Fruit fly (Drosophila melanogaster) whole organism, prepupa: Measurements from ENCODE around the gene Tssk.
A peak's percentile ranks its signal among the peaks of the same experiment; 100 is the strongest.

ENCODE experiments used
- CG10631 ChIP-seq: fragments of 200-800 bp; sonication (Bioruptor generic); optimal IDR thresholded peaks from 2 replicates; lab custom pipeline; 2016; ENCODE audit warnings: missing biosample characterization, missing genetic modification characterization
- CG10669 ChIP-seq: fragments of 200-800 bp; sonication (Bioruptor generic); optimal IDR thresholded peaks from 3 replicates; lab custom pipeline; 2018; ENCODE audit warnings: missing biosample characterization, mild to moderate bottlenecking, missing genetic modification characterization, moderate library complexity
- CG11294 ChIP-seq: fragments of 200-800 bp; sonication (Bioruptor generic); IDR thresholded peaks from 2 replicates; pipeline ENCODE4 v1.3.6; 2022; ENCODE audit warnings: missing biosample characterization, missing genetic modification characterization
- CG11762 ChIP-seq: fragments of 200-800 bp; sonication (Bioruptor generic); optimal IDR thresholded peaks from 3 replicates; lab custom pipeline; 2016; ENCODE audit warnings: missing biosample characterization, missing genetic modification characterization; ENCODE audit not compliant: insufficient read depth
- CG15336 ChIP-seq: fragments of 200-800 bp; sonication (Bioruptor generic); IDR thresholded peaks from 2 replicates; pipeline ENCODE4 v1.3.6; 2022; ENCODE audit warnings: missing biosample characterization, missing genetic modification characterization
- CG1621 ChIP-seq: fragments of 200-800 bp; sonication (Bioruptor generic); optimal IDR thresholded peaks from 3 replicates; lab custom pipeline; 2018; ENCODE audit warnings: missing biosample characterization, mild to moderate bottlenecking, missing genetic modification characterization
- CG16779 ChIP-seq: fragments of 200-800 bp; sonication (Bioruptor generic); optimal IDR thresholded peaks from 3 replicates; lab custom pipeline; 2017; ENCODE audit warnings: missing biosample characterization, mild to moderate bottlenecking, missing genetic modification characterization
- CG3032 ChIP-seq: fragments of 200-800 bp; optimal IDR thresholded peaks from 2 replicates; lab custom pipeline; 2019; ENCODE audit warnings: missing biosample characterization, mild to moderate bottlenecking, missing genetic modification characterization, moderate library complexity
- CG31627 ChIP-seq: fragments of 200-800 bp; sonication (Bioruptor generic); optimal IDR thresholded peaks from 3 replicates; lab custom pipeline; 2016; ENCODE audit warnings: missing biosample characterization, missing genetic modification characterization
- CG32006 ChIP-seq: fragments of 200-800 bp; sonication (Bioruptor generic); optimal IDR thresholded peaks from 3 replicates; lab custom pipeline; 2017; ENCODE audit warnings: missing biosample characterization, mild to moderate bottlenecking, missing genetic modification characterization
- CG34406 ChIP-seq: fragments of 200-800 bp; sonication (Bioruptor generic); optimal IDR thresholded peaks from 3 replicates; lab custom pipeline; 2016; ENCODE audit warnings: missing biosample characterization, missing genetic modification characterization
- CG3919 ChIP-seq: fragments of 200-800 bp; sonication (Bioruptor generic); optimal IDR thresholded peaks from 3 replicates; lab custom pipeline; 2016; ENCODE audit warnings: missing biosample characterization, missing genetic modification characterization
- CG4318 ChIP-seq: fragments of 200-800 bp; sonication (Bioruptor generic); optimal IDR thresholded peaks from 3 replicates; lab custom pipeline; 2017; ENCODE audit warnings: missing biosample characterization, mild to moderate bottlenecking, missing genetic modification characterization
- CG6276 ChIP-seq: fragments of 200-800 bp; sonication (Bioruptor generic); optimal IDR thresholded peaks from 2 replicates; lab custom pipeline; 2017; ENCODE audit warnings: missing biosample characterization, mild to moderate bottlenecking, missing genetic modification characterization
- CG6792 ChIP-seq: fragments of 200-800 bp; sonication (Bioruptor generic); optimal IDR thresholded peaks from 3 replicates; lab custom pipeline; 2016; ENCODE audit warnings: missing biosample characterization, missing genetic modification characterization
- CG6808 ChIP-seq: fragments of 200-800 bp; sonication (Bioruptor generic); optimal IDR thresholded peaks from 3 replicates; lab custom pipeline; 2017; ENCODE audit warnings: missing biosample characterization, missing genetic modification characterization, mild to moderate bottlenecking, moderate library complexity, missing genetic modification reagents
- CG6854 ChIP-seq: fragments of 200-800 bp; sonication (Bioruptor generic); optimal IDR thresholded peaks from 2 replicates; lab custom pipeline; 2017; ENCODE audit warnings: missing biosample characterization, mild to moderate bottlenecking, missing genetic modification characterization
- CG7368 ChIP-seq: fragments of 200-800 bp; sonication (Bioruptor generic); optimal IDR thresholded peaks from 3 replicates; lab custom pipeline; 2016; ENCODE audit warnings: missing biosample characterization, missing genetic modification characterization
- CG8119 ChIP-seq: fragments of 200-800 bp; sonication (Bioruptor generic); IDR thresholded peaks from 3 replicates; pipeline ENCODE4 v1.3.6; 2022; ENCODE audit warnings: missing biosample characterization, missing genetic modification characterization
- CG8632 ChIP-seq: fragments of 200-800 bp; sonication (Bioruptor generic); optimal IDR thresholded peaks from 3 replicates; lab custom pipeline; 2016; ENCODE audit warnings: missing biosample characterization, missing genetic modification characterization
- CG9139 ChIP-seq: fragments of 200-800 bp; sonication (Bioruptor generic); optimal IDR thresholded peaks from 3 replicates; lab custom pipeline; 2017; ENCODE audit warnings: missing biosample characterization, mild to moderate bottlenecking, missing genetic modification characterization
- Eip75B ChIP-seq: fragments of 200-800 bp; sonication (Bioruptor generic); optimal IDR thresholded peaks from 3 replicates; lab custom pipeline; 2016; ENCODE audit warnings: missing biosample characterization, missing genetic modification characterization
- Eip78C ChIP-seq: fragments of 200-800 bp; sonication (Bioruptor generic); peaks from one replicate; lab custom pipeline; 2016; ENCODE audit warnings: missing biosample characterization, missing genetic modification characterization
- Ets21C ChIP-seq: fragments of 200-800 bp; sonication (Bioruptor generic); optimal IDR thresholded peaks from 3 replicates; lab custom pipeline; 2016; ENCODE audit warnings: missing biosample characterization, missing genetic modification characterization
- Ets96B ChIP-seq: fragments of 200-800 bp; optimal IDR thresholded peaks from 2 replicates; lab custom pipeline; 2019; ENCODE audit warnings: missing biosample characterization, mild to moderate bottlenecking, missing genetic modification characterization, moderate library complexity
- Gug ChIP-seq: fragments of 200-800 bp; sonication (Bioruptor generic); IDR thresholded peaks from 2 replicates; pipeline ENCODE4 v1.3.6; 2022; ENCODE audit warnings: missing biosample characterization, missing genetic modification characterization
- Hr38 ChIP-seq: sonication (Bioruptor generic); optimal IDR thresholded peaks from 2 replicates; lab custom pipeline; 2016; ENCODE audit warnings: missing biosample characterization, missing genetic modification characterization
- Hr39 ChIP-seq: fragments of 200-800 bp; sonication (Bioruptor generic); optimal IDR thresholded peaks from 2 replicates; lab custom pipeline; 2016; ENCODE audit warnings: missing biosample characterization, missing genetic modification characterization
- Hr4 ChIP-seq: fragments of 200-800 bp; sonication (Bioruptor generic); optimal IDR thresholded peaks from 3 replicates; lab custom pipeline; 2016; ENCODE audit warnings: missing biosample characterization, missing genetic modification characterization
- Lpt ChIP-seq: fragments of 200-800 bp; sonication (Bioruptor generic); optimal IDR thresholded peaks from 3 replicates; lab custom pipeline; 2016; ENCODE audit warnings: missing biosample characterization, missing genetic modification characterization
- Met ChIP-seq: fragments of 200-800 bp; sonication (Bioruptor generic); optimal IDR thresholded peaks from 3 replicates; lab custom pipeline; 2016; ENCODE audit warnings: missing biosample characterization, missing genetic modification characterization
- OdsH ChIP-seq: fragments of 200-800 bp; sonication (Bioruptor generic); optimal IDR thresholded peaks from 3 replicates; lab custom pipeline; 2016; ENCODE audit warnings: missing biosample characterization, missing genetic modification characterization
- Sox102F ChIP-seq: fragments of 200-800 bp; sonication (Bioruptor generic); optimal IDR thresholded peaks from 2 replicates; lab custom pipeline; 2016; ENCODE audit warnings: missing biosample characterization, mild to moderate bottlenecking, missing genetic modification characterization
- Sox14 ChIP-seq: fragments of 200-800 bp; sonication (Bioruptor generic); optimal IDR thresholded peaks from 3 replicates; lab custom pipeline; 2016; ENCODE audit warnings: missing biosample characterization, missing genetic modification characterization
- Sox15 ChIP-seq: fragments of 200-800 bp; sonication (Bioruptor generic); optimal IDR thresholded peaks from 3 replicates; lab custom pipeline; 2016; ENCODE audit warnings: missing biosample characterization, missing genetic modification characterization
- achi ChIP-seq: fragments of 200-800 bp; sonication (Bioruptor generic); optimal IDR thresholded peaks from 3 replicates; lab custom pipeline; 2016; ENCODE audit warnings: missing biosample characterization, missing genetic modification characterization
- acj6 ChIP-seq: fragments of 200-800 bp; sonication (Bioruptor generic); optimal IDR thresholded peaks from 3 replicates; lab custom pipeline; 2016; ENCODE audit warnings: missing biosample characterization, missing genetic modification characterization
- dac ChIP-seq: fragments of 200-800 bp; sonication (Bioruptor generic); optimal IDR thresholded peaks from 2 replicates; lab custom pipeline; 2017; ENCODE audit warnings: missing biosample characterization, mild to moderate bottlenecking, missing genetic modification characterization
- dsx ChIP-seq: fragments of 200-800 bp; optimal IDR thresholded peaks from 3 replicates; lab custom pipeline; 2019; ENCODE audit warnings: missing biosample characterization, mild to moderate bottlenecking, missing genetic modification characterization, moderate library complexity; ENCODE audit not compliant: poor library complexity, severe bottlenecking
- eg ChIP-seq: fragments of 200-800 bp; sonication (Bioruptor generic); IDR thresholded peaks from 3 replicates; pipeline ENCODE4 v1.3.6; 2022; ENCODE audit warnings: missing biosample characterization, missing genetic modification characterization
- esn ChIP-seq: fragments of 200-800 bp; sonication (Bioruptor generic); optimal IDR thresholded peaks from 2 replicates; lab custom pipeline; 2016; ENCODE audit warnings: missing biosample characterization, mild to moderate bottlenecking, missing genetic modification characterization, moderate library complexity
- fd59A ChIP-seq: fragments of 200-800 bp; sonication (Bioruptor generic); optimal IDR thresholded peaks from 2 replicates; lab custom pipeline; 2017; ENCODE audit warnings: missing biosample characterization, mild to moderate bottlenecking, missing genetic modification characterization, missing genetic modification reagents
- net ChIP-seq: fragments of 200-800 bp; sonication (Bioruptor generic); optimal IDR thresholded peaks from 3 replicates; lab custom pipeline; 2016; ENCODE audit warnings: missing biosample characterization, missing genetic modification characterization
- pdm3 ChIP-seq: fragments of 200-800 bp; sonication (Bioruptor generic); optimal IDR thresholded peaks from 3 replicates; lab custom pipeline; 2016; ENCODE audit warnings: missing biosample characterization, missing genetic modification characterization
- ss ChIP-seq, 2 experiments: fragments of 200-800 bp; sonication (Bioruptor generic); optimal IDR thresholded peaks; 2 replicates in 1 of 2; 3 replicates in 1 of 2; lab custom pipeline; 2017 to 2018; ENCODE audit warnings: mild to moderate bottlenecking in 2 of 2, missing biosample characterization in 2 of 2, missing genetic modification characterization in 2 of 2, moderate library complexity in 1 of 2
- svp ChIP-seq: fragments of 200-800 bp; sonication (Bioruptor generic); peaks from one replicate; lab custom pipeline; 2016; ENCODE audit warnings: missing biosample characterization, missing genetic modification characterization
- topi ChIP-seq: fragments of 200-800 bp; sonication (Bioruptor generic); optimal IDR thresholded peaks from 3 replicates; lab custom pipeline; 2016; ENCODE audit warnings: missing biosample characterization, missing genetic modification characterization

Tssk gene

DNA sequence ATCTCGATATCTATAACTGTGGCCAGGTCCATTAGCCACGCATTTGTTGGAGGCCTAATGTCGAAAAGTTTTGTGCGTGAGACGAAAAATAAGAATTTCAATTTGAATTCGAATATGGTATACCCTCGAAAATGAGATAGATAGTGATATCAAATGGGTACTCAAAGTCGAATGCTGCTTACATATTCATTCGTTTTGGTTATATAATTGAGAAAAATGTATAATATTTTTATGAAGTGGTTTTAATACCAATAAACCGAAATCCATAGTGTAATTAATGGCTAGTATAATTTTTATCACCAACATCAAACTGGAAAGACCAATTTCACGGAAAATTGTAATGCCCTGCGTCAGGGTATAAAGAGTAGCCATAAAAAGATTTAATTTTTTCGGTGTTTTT lies 34.6 kb downstream of the Tssk start:
- TF ChIP-seq CG16779 (tag; lab: Kevin White, UChicago): no peak
- TF ChIP-seq Sox102F (GFP tag; lab: Kevin White, UChicago): peak; percentile 8
- TF ChIP-seq CG32006: peak; percentile 33
- TF ChIP-seq acj6 (GFP tag; lab: Kevin White, UChicago): no peak
- peak; percentile 60 for TF ChIP-seq Eip78C (GFP tag; lab: Kevin White, UChicago)
- no peak for TF ChIP-seq Sox14 (GFP tag; lab: Kevin White, UChicago)
- peak; percentile 52 for TF ChIP-seq Hr4
- TF ChIP-seq CG15336 (GFP tag; lab: Robert Waterston, UW): 0 out of 2 replicates have a peak, but pooled peaks have one; percentile 57
- TF ChIP-seq dac: no peak
- TF ChIP-seq CG6276 (GFP tag; lab: Kevin White, UChicago): peak; percentile 61
- 0 out of 3 replicates have a peak, but pooled peaks have one; percentile 47 for TF ChIP-seq eg (GFP tag; lab: Robert Waterston, UW)
- TF ChIP-seq Eip75B (GFP tag; lab: Kevin White, UChicago): no peak
- no peak for TF ChIP-seq svp (GFP tag; lab: Kevin White, UChicago)
- TF ChIP-seq CG3032 (tag; lab: Kevin White, UChicago): no peak
- TF ChIP-seq Lpt (GFP tag; lab: Kevin White, UChicago): no peak
- TF ChIP-seq Met (GFP tag; lab: Kevin White, UChicago): peak; percentile 9
- no peak for TF ChIP-seq CG9139 (GFP tag; lab: Kevin White, UChicago)
- TF ChIP-seq Hr39 (GFP tag; lab: Kevin White, UChicago): no peak
- no peak for TF ChIP-seq Ets96B (tag; lab: Kevin White, UChicago)
- TF ChIP-seq CG10631 (GFP tag; lab: Kevin White, UChicago): no peak
- TF ChIP-seq OdsH: peak; percentile 18
- peak; percentile 18 for TF ChIP-seq CG4318 (GFP tag; lab: Kevin White, UChicago)
- TF ChIP-seq CG7368 (GFP tag; lab: Kevin White, UChicago): no peak
- peak; percentile 24 for TF ChIP-seq net (GFP tag; lab: Kevin White, UChicago)
- TF ChIP-seq fd59A (GFP tag; lab: Kevin White, UChicago): no peak
- TF ChIP-seq CG11294 (GFP tag; lab: Robert Waterston, UW): 0 out of 2 replicates have a peak, but pooled peaks have one; percentile 23
- TF ChIP-seq CG8119 (GFP tag; lab: Robert Waterston, UW): peak; percentile 60; the same call in 2 of the 3 replicates
- no peak for TF ChIP-seq CG6792 (GFP tag; lab: Kevin White, UChicago)
- TF ChIP-seq Sox15 (GFP tag; lab: Kevin White, UChicago): no peak
- TF ChIP-seq achi: no peak
- no peak for TF ChIP-seq Hr38

DNA sequence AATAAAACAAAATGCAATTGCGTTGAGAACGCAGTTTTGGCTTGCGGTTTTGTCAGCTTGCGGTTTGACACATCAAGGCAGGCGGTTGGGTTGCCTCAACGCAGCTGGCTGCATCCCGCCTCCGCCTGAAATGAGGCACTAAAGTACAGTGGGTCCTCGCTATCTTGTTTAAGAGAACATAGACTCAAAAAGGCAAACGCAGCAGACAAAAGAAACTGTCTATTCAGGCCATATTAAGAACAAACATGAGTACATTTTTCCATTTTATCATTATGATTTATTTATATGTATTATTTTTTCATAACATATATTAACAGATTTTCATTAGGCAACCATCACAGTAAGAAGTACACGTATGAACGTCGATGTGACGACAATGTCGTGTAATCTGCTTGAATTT lies 41.2 kb downstream of the Tssk start:
- TF ChIP-seq achi (peak; percentile 27), CG3919 (GFP tag; lab: Kevin White, UChicago) (peak; percentile 27), Eip75B (GFP tag; lab: Kevin White, UChicago) (no peak), CG6792 (GFP tag; lab: Kevin White, UChicago) (peak; percentile 13), Ets21C (GFP tag; lab: Kevin White, UChicago) (no peak), CG32006 (peak; percentile 46), CG31627 (GFP tag; lab: Kevin White, UChicago) (no peak), CG9139 (GFP tag; lab: Kevin White, UChicago) (no peak), CG3032 (tag; lab: Kevin White, UChicago) (peak; percentile 6), Sox15 (GFP tag; lab: Kevin White, UChicago) (no peak), CG15336 (GFP tag; lab: Robert Waterston, UW) (peak; percentile 60), CG8632 (GFP tag; lab: Kevin White, UChicago) (no peak), CG6808 (GFP tag; lab: Kevin White, UChicago) (no peak), CG11762 (GFP tag; lab: Kevin White, UChicago) (no peak), Hr4 (peak; percentile 19), Met (GFP tag; lab: Kevin White, UChicago) (no peak), topi (no peak), OdsH (peak; percentile 13), Gug (GFP tag; lab: Robert Waterston, UW) (peak; percentile 30; the same call in 1 of the 2 replicates), Ets96B (tag; lab: Kevin White, UChicago) (peak; percentile 25), CG6854 (GFP tag; lab: Kevin White, UChicago) (no peak), CG34406 (GFP tag; lab: Kevin White, UChicago) (no peak), CG10669 (GFP tag; lab: Kevin White, UChicago) (no peak), Eip78C (GFP tag; lab: Kevin White, UChicago) (peak; percentile 56), dsx (peak; percentile 49), CG8119 (GFP tag; lab: Robert Waterston, UW) (peak; percentile 33; the same call in 1 of the 3 replicates), CG16779 (tag; lab: Kevin White, UChicago) (no peak), pdm3 (GFP tag; lab: Kevin White, UChicago) (no peak), eg (GFP tag; lab: Robert Waterston, UW) (peak; percentile 75), Hr38 (no peak), CG1621 (tag; lab: Kevin White, UChicago) (no peak), CG11294 (GFP tag; lab: Robert Waterston, UW) (peak; percentile 40; the same call in 1 of the 2 replicates), Hr39 (GFP tag; lab: Kevin White, UChicago) (no peak), esn (GFP tag; lab: Kevin White, UChicago) (peak; percentile 4), dac (no peak), ss (GFP tag; optimal IDR thresholded peaks at IDR 0.05; lab: Kevin White, UChicago) (peak in 1 of 2 experiments; percentile 13)
